Fruit fly (Drosophila melanogaster): Measurements from ENCODE around the gene CG14453.

CG14453 gene

DNA sequence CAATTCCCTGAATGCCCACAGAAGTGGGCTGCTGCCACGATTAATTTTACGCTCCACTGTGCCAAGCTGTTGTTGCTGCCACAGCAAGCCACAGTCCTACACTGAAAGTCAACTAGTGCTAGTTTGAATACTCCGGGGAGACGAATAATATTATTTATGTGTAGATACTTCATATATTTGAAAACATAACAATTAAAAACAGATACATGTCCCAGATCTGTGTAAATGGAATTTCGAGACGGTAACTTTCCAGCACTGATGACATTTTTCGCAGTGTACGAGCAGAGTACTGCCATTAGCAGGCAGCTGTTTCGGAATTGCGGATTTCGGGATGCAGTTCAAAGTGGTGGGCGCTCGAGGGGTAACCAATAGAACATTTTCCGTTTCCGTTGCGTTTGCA is 28.8 kb upstream of the CG14453 start (continued):
- 0 out of 2 replicates have a peak, but pooled peaks have one; percentile 6 for TF ChIP-seq Rfx (GFP tag; IDR thresholded peaks at IDR 0.05)
- no peak for TF ChIP-seq vfl (GFP tag; optimal IDR thresholded peaks at IDR 0.05)
- TF ChIP-seq slbo (GFP tag; IDR thresholded peaks at IDR 0.05) = peak; percentile 49
- no peak; the same call in 2 of the 3 replicates for TF ChIP-seq B-H1 (GFP tag; IDR thresholded peaks at IDR 0.05)
- TF ChIP-seq esg (GFP tag; conservative IDR thresholded peaks at IDR 0.05) = 0 out of 2 replicates have a peak, but pooled peaks have one; percentile 13
- TF ChIP-seq CG8924 (tag; optimal IDR thresholded peaks at IDR 0.05) = no peak
- no peak for TF ChIP-seq Meics (GFP tag; optimal IDR thresholded peaks at IDR 0.05)
- no peak for TF ChIP-seq Poxn (GFP tag; IDR thresholded peaks at IDR 0.05)
- peak; percentile 30 for TF ChIP-seq dmrt99B (tag; optimal IDR thresholded peaks at IDR 0.05)
- no peak for TF ChIP-seq fd3F (GFP tag; optimal IDR thresholded peaks at IDR 0.05)
- peak in 1 of 2 experiments; percentile 57 for TF ChIP-seq bsh (GFP tag; optimal IDR thresholded peaks at IDR 0.05)
- TF ChIP-seq seq (GFP tag; IDR thresholded peaks at IDR 0.05) = no peak
- no peak for TF ChIP-seq CG2202 (tag; optimal IDR thresholded peaks at IDR 0.05)
- TF ChIP-seq run (tag; optimal IDR thresholded peaks at IDR 0.05) = no peak
- TF ChIP-seq grn (GFP tag; optimal IDR thresholded peaks at IDR 0.05) = no peak
- TF ChIP-seq repo (GFP tag; optimal IDR thresholded peaks at IDR 0.05) = no peak
- no peak for TF ChIP-seq pho (GFP tag; optimal IDR thresholded peaks at IDR 0.05)
- no peak for TF ChIP-seq Dip3 (GFP tag; optimal IDR thresholded peaks at IDR 0.05)
- TF ChIP-seq CG10366 (GFP tag; IDR thresholded peaks at IDR 0.05) = peak; percentile 13; the same call in 1 of the 2 replicates
- TF ChIP-seq CG2889 (GFP tag; IDR thresholded peaks at IDR 0.05) = no peak
- no peak for TF ChIP-seq CG5180 (GFP tag; optimal IDR thresholded peaks at IDR 0.05)
- no peak for TF ChIP-seq HmgZ (tag; optimal IDR thresholded peaks at IDR 0.05)
- no peak for TF ChIP-seq tup (GFP tag; optimal IDR thresholded peaks at IDR 0.05)
- TF ChIP-seq tap (tag; optimal IDR thresholded peaks at IDR 0.05) = no peak
- TF ChIP-seq pum (GFP tag; optimal IDR thresholded peaks at IDR 0.05) = no peak
- TF ChIP-seq vvl (GFP tag; IDR thresholded peaks at IDR 0.05) = 0 out of 2 replicates have a peak, but pooled peaks have one; percentile 32
- no peak for TF ChIP-seq amos (GFP tag; IDR thresholded peaks at IDR 0.05; ENCODE audit: partially characterized antibody)
- no peak for TF ChIP-seq CG14667 (GFP tag; IDR thresholded peaks at IDR 0.05)
- TF ChIP-seq HHEX (GFP tag; optimal IDR thresholded peaks at IDR 0.05) = peak; percentile 13
- no peak for TF ChIP-seq pzg (GFP tag; optimal IDR thresholded peaks at IDR 0.05)
- peak; percentile 0 for TF ChIP-seq ewg (GFP tag; optimal IDR thresholded peaks at IDR 0.05)
- peak; percentile 50 for TF ChIP-seq Oli (tag; optimal IDR thresholded peaks at IDR 0.05)
- peak; percentile 22 for TF ChIP-seq lilli (GFP tag; optimal IDR thresholded peaks at IDR 0.05)
- TF ChIP-seq CG14014 (GFP tag; IDR thresholded peaks at IDR 0.05) = no peak
- TF ChIP-seq trem (tag; optimal IDR thresholded peaks at IDR 0.05) = peak; percentile 24
- TF ChIP-seq CG17359 (tag; optimal IDR thresholded peaks at IDR 0.05) = peak; percentile 43
- no peak for TF ChIP-seq Hmr (GFP tag; optimal IDR thresholded peaks at IDR 0.05)
- TF ChIP-seq pb (GFP tag; optimal IDR thresholded peaks at IDR 0.05) = no peak
- peak; percentile 30 for TF ChIP-seq CG9727 (GFP tag; optimal IDR thresholded peaks at IDR 0.05)
- TF ChIP-seq ci (GFP tag; IDR thresholded peaks at IDR 0.05) = peak; percentile 61; the same call in 1 of the 3 replicates
- TF ChIP-seq CG1792 (GFP tag; optimal IDR thresholded peaks at IDR 0.05) = no peak
- no peak for TF ChIP-seq CG9932 (GFP tag; IDR thresholded peaks at IDR 0.05)
- TF ChIP-seq CG6689 (GFP tag; IDR thresholded peaks at IDR 0.05) = peak; percentile 18; the same call in 1 of the 2 replicates
- no peak for TF ChIP-seq CG11085 (GFP tag; IDR thresholded peaks at IDR 0.05)
- no peak for TF ChIP-seq CG4707 (GFP tag; optimal IDR thresholded peaks at IDR 0.05)
- TF ChIP-seq ab (GFP tag; optimal IDR thresholded peaks at IDR 0.05) = no peak
- TF ChIP-seq CG4854 (GFP tag; optimal IDR thresholded peaks at IDR 0.05) = no peak
- TF ChIP-seq CG12219 (GFP tag; optimal IDR thresholded peaks at IDR 0.05) = peak; percentile 33
- TF ChIP-seq gcm2 (GFP tag; optimal IDR thresholded peaks at IDR 0.05) = no peak
- no peak for TF ChIP-seq sc (optimal IDR thresholded peaks at IDR 0.05)
- TF ChIP-seq sc (GFP tag; optimal IDR thresholded peaks at IDR 0.05) = peak; percentile 2
- peak; percentile 3 for TF ChIP-seq org-1 (GFP tag; optimal IDR thresholded peaks at IDR 0.05)

Data from whole organism, embryonic.